Fruit fly (Drosophila melanogaster) whole organism, adult: ENCODE measurements around the gene Tmtc4.

Experiments
- CG12768 ChIP-seq: fragments of 200-800 bp; sonication (Bioruptor generic); optimal IDR thresholded peaks from 2 replicates; lab custom pipeline; 2017; ENCODE audit warnings: missing biosample characterization, missing genetic modification characterization, mild to moderate bottlenecking, moderate library complexity, missing genetic modification reagents
- CG1620 ChIP-seq: fragments of 200-800 bp; sonication (Bioruptor generic); optimal IDR thresholded peaks from 2 replicates; lab custom pipeline; 2016; ENCODE audit warnings: missing biosample characterization, missing genetic modification characterization
- CG7045 ChIP-seq: fragments of 200-800 bp; sonication (Bioruptor generic); optimal IDR thresholded peaks from 2 replicates; lab custom pipeline; 2017; ENCODE audit warnings: missing biosample characterization, mild to moderate bottlenecking, missing genetic modification characterization
- Clk ChIP-seq: fragments of 200-800 bp; sonication (Bioruptor generic); optimal IDR thresholded peaks from 2 replicates; lab custom pipeline; 2017; ENCODE audit warnings: missing biosample characterization, missing genetic modification characterization
- Hr96 ChIP-seq: fragments of 200-800 bp; sonication (Bioruptor generic); optimal IDR thresholded peaks from 2 replicates; lab custom pipeline; 2016; ENCODE audit warnings: missing biosample characterization, missing genetic modification characterization

dm6 chr3R:15328083-15328779 lies 22.8 kb upstream of the Tmtc4 start, which contains the start of the genes CG6236 and ea:
- TF ChIP-seq CG7045 (GFP tag; lab: Kevin White, UChicago) (no peak), CG12768 (no peak), CG1620 (GFP tag; lab: Kevin White, UChicago) (no peak), Clk (GFP tag; lab: Kevin White, UChicago) (no peak), Hr96 (no peak)
